Fruit fly (Drosophila melanogaster): ENCODE measurements around the gene ovm.
A peak's percentile ranks its signal among the peaks of the same experiment; 100 is the strongest.

dm6 chr2L:128296-128715 lies 12.5 kb downstream of the ovm start:
- no peak for TF ChIP-seq CG10348 (GFP tag; IDR thresholded peaks at IDR 0.05)
- TF ChIP-seq CG34367 (tag; optimal IDR thresholded peaks at IDR 0.05) = no peak
- TF ChIP-seq CG14655 (GFP tag; optimal IDR thresholded peaks at IDR 0.05) = no peak
- peak; percentile 53 for TF ChIP-seq EcR (GFP tag; optimal IDR thresholded peaks at IDR 0.05)
- no peak for TF ChIP-seq fd96Ca (GFP tag; IDR thresholded peaks at IDR 0.05)
- TF ChIP-seq CG13204 (GFP tag; optimal IDR thresholded peaks at IDR 0.05) = peak; percentile 25
- peak; percentile 35 for TF ChIP-seq gl (tag; optimal IDR thresholded peaks at IDR 0.05)
- TF ChIP-seq D1 (tag; optimal IDR thresholded peaks at IDR 0.05) = no peak
- no peak for TF ChIP-seq CG8159 (tag; optimal IDR thresholded peaks at IDR 0.05)
- peak; percentile 31 for TF ChIP-seq Pif1B (GFP tag; optimal IDR thresholded peaks at IDR 0.05)
- TF ChIP-seq CG32121 (GFP tag; IDR thresholded peaks at IDR 0.05) = no peak
- no peak for TF ChIP-seq CG9948 (tag; optimal IDR thresholded peaks at IDR 0.05)
- TF ChIP-seq CG12605 (GFP tag; IDR thresholded peaks at IDR 0.05) = no peak; the same call in 1 of the 2 replicates
